Fruit fly (Drosophila melanogaster) S2 (cell line): Measurements from ENCODE around the gene Hsp67Ba.

Experiments used
- CG8478 ChIP-seq: fragments of >200 bp; optimal IDR thresholded peaks from 2 replicates; lab custom pipeline; 2018
- CTCF ChIP-seq, 2 experiments: fragments of >200 bp; optimal IDR thresholded peaks; 2 replicates each; lab custom pipeline; 2018

Hsp67Ba gene

dm6 chr3L:9379484-9380343, at the start of gene Hsp67Ba:
Gene Hsp67Ba (minus strand): TSS chr3L:9379534.
- TF ChIP-seq CTCF (optimal IDR thresholded peaks at IDR 0.05; lab: Kevin White, UChicago) (no peak), CG8478 (lab: Kevin White, UChicago) (no peak)

- TF ChIP-seq CG8478 (lab: Kevin White, UChicago) (no peak), CTCF (optimal IDR thresholded peaks at IDR 0.05; lab: Kevin White, UChicago) (peak; percentile 11 to 53)
Measured at dm6 chr3L:9426656-9427294, 47.4 kb upstream of the Hsp67Ba start, which contains the start of the genes Atat and Shc. Gene Atat (minus strand): TSS chr3L:9426758. Gene Shc (plus strand): TSS chr3L:9427010.

- no peak for TF ChIP-seq CG8478 (lab: Kevin White, UChicago)
- no peak for TF ChIP-seq CTCF (optimal IDR thresholded peaks at IDR 0.05; lab: Kevin White, UChicago)
Measured at dm6 chr3L:9425838-9426237, 46.5 kb upstream of the Hsp67Ba start.

dm6 chr3L:9424528-9424911, 45.2 kb upstream of the Hsp67Ba start:
- TF ChIP-seq CG8478 (lab: Kevin White, UChicago) (no peak), CTCF (optimal IDR thresholded peaks at IDR 0.05; lab: Kevin White, UChicago) (no peak)

- TF ChIP-seq CTCF (optimal IDR thresholded peaks at IDR 0.05; lab: Kevin White, UChicago), result no peak
- TF ChIP-seq CG8478 (lab: Kevin White, UChicago), result no peak
Measured at dm6 chr3L:9423757-9424527, 44.6 kb upstream of the Hsp67Ba start.

- TF ChIP-seq CG8478 (lab: Kevin White, UChicago) (no peak), CTCF (optimal IDR thresholded peaks at IDR 0.05; lab: Kevin White, UChicago) (no peak)
Measured at dm6 chr3L:9422636-9423419, 43.5 kb upstream of the Hsp67Ba start, which contains the start of gene aay. Gene aay (plus strand): TSS chr3L:9423253.

dm6 chr3L:9422135-9422534, 42.8 kb upstream of the Hsp67Ba start:
- TF ChIP-seq CG8478 (lab: Kevin White, UChicago), result no peak
- TF ChIP-seq CTCF (optimal IDR thresholded peaks at IDR 0.05; lab: Kevin White, UChicago), result no peak

dm6 chr3L:9421621-9422020, 42.3 kb upstream of the Hsp67Ba start:
- no peak for TF ChIP-seq CG8478 (lab: Kevin White, UChicago)
- TF ChIP-seq CTCF (optimal IDR thresholded peaks at IDR 0.05; lab: Kevin White, UChicago), result no peak

- TF ChIP-seq CG8478 (lab: Kevin White, UChicago), result no peak
- no peak for TF ChIP-seq CTCF (optimal IDR thresholded peaks at IDR 0.05; lab: Kevin White, UChicago)
Measured at dm6 chr3L:9420819-9421130, 41.4 kb upstream of the Hsp67Ba start.

- TF ChIP-seq CTCF (optimal IDR thresholded peaks at IDR 0.05; lab: Kevin White, UChicago) (no peak), CG8478 (lab: Kevin White, UChicago) (no peak)
Measured at dm6 chr3L:9420054-9420818, 40.9 kb upstream of the Hsp67Ba start.

- TF ChIP-seq CG8478 (lab: Kevin White, UChicago), result no peak
- no peak for TF ChIP-seq CTCF (optimal IDR thresholded peaks at IDR 0.05; lab: Kevin White, UChicago)
Measured at dm6 chr3L:9419328-9419727, 40.0 kb upstream of the Hsp67Ba start.

- no peak for TF ChIP-seq CTCF (optimal IDR thresholded peaks at IDR 0.05; lab: Kevin White, UChicago)
- TF ChIP-seq CG8478 (lab: Kevin White, UChicago), result no peak
Measured at dm6 chr3L:9417288-9417687, 38.0 kb upstream of the Hsp67Ba start, which contains the start of gene CG3982. Gene CG3982 (minus strand): TSS chr3L:9417388.

dm6 chr3L:9410754-9411423, 31.6 kb upstream of the Hsp67Ba start, which contains the start of the genes CG4022 and Cpsf5:
Gene CG4022 (minus strand): TSS chr3L:9410832.
Gene Cpsf5 (plus strand): TSS chr3L:9411038.
- TF ChIP-seq CG8478 (lab: Kevin White, UChicago), result no peak
- TF ChIP-seq CTCF (optimal IDR thresholded peaks at IDR 0.05; lab: Kevin White, UChicago), result no peak
